Worm (Caenorhabditis elegans) whole organism, young adult: ENCODE results near the gene ZK673.6.

ENCODE experiments used
- B0336.3 ChIP-seq: fragments of 200-800 bp; sonication (Bioruptor generic); IDR thresholded peaks from 2 replicates; pipeline ENCODE4 v1.3.6; 2022; ENCODE audit warnings: missing genetic modification characterization, missing compliant biosample characterization
- D2030.7 ChIP-seq: fragments of 200-800 bp; sonication (Bioruptor generic); IDR thresholded peaks from 2 replicates; pipeline ENCODE4 v1.3.6; 2022; ENCODE audit warnings: missing genetic modification reagents, missing genetic modification characterization, missing compliant biosample characterization
- F57C9.4 ChIP-seq: sonication (generic microtip); optimal IDR thresholded peaks from 2 replicates; lab custom pipeline; 2017; ENCODE audit warnings: mild to moderate bottlenecking, missing genetic modification characterization, missing compliant biosample characterization
- K11D2.4 ChIP-seq: fragments of 200-800 bp; sonication (Bioruptor generic); IDR thresholded peaks from 2 replicates; pipeline ENCODE4 v1.3.6; 2022; ENCODE audit warnings: missing genetic modification reagents, missing genetic modification characterization, missing compliant biosample characterization
- K12H6.12 ChIP-seq: fragments of 200-800 bp; sonication (Bioruptor generic); optimal IDR thresholded peaks from 2 replicates; lab custom pipeline; 2018; ENCODE audit warnings: mild to moderate bottlenecking, missing genetic modification characterization, missing compliant biosample characterization
- T07F8.4 ChIP-seq: sonication (generic microtip); optimal IDR thresholded peaks from 2 replicates; lab custom pipeline; 2016; ENCODE audit warnings: mild to moderate bottlenecking, missing genetic modification characterization, moderate library complexity, missing compliant biosample characterization
- Y53F4B.3 ChIP-seq: fragments of 200-800 bp; sonication (Bioruptor generic); IDR thresholded peaks from 2 replicates; pipeline ENCODE4 v1.3.6; 2022; ENCODE audit warnings: missing genetic modification reagents, missing genetic modification characterization, missing compliant biosample characterization
- Y67H2A.10 ChIP-seq: fragments of 200-800 bp; sonication (Bioruptor generic); conservative IDR thresholded peaks from 2 replicates; pipeline ENCODE4 v1.3.6; 2022; ENCODE audit warnings: missing genetic modification reagents, missing genetic modification characterization, missing compliant biosample characterization
- Y79H2A.3 ChIP-seq: fragments of 200-800 bp; sonication (Bioruptor generic); conservative IDR thresholded peaks from 2 replicates; pipeline ENCODE4 v1.3.6; 2022; ENCODE audit warnings: missing genetic modification reagents, missing genetic modification characterization, missing compliant biosample characterization
- ZK185.1 ChIP-seq: sonication (generic microtip); optimal IDR thresholded peaks from 2 replicates; lab custom pipeline; 2016; ENCODE audit warnings: mild to moderate bottlenecking, missing genetic modification characterization, missing compliant biosample characterization; ENCODE audit not compliant: poor library complexity, severe bottlenecking
- akir-1 ChIP-seq: fragments of 200-800 bp; sonication (Bioruptor generic); optimal IDR thresholded peaks from 2 replicates; lab custom pipeline; 2018; ENCODE audit warnings: mild to moderate bottlenecking, missing genetic modification characterization, moderate library complexity, missing compliant biosample characterization
- ama-1 ChIP-seq, 3 experiments: fragments of 150-350 bp in 1 of 3; sonication (generic microtip) in 2 of 3; optimal IDR thresholded peaks; 2 replicates each; lab custom pipeline; 2014 to 2018; ENCODE audit warnings: missing biosample characterization in 2 of 3, missing genetic modification characterization in 2 of 3, missing genetic modification reagents in 2 of 3
- aptf-2 ChIP-seq: fragments of 200-800 bp; sonication (Bioruptor generic); conservative IDR thresholded peaks from 2 replicates; pipeline ENCODE4 v1.3.6; 2022; ENCODE audit warnings: missing genetic modification reagents, missing genetic modification characterization, missing compliant biosample characterization
- attf-5 ChIP-seq: fragments of 200-800 bp; sonication (Bioruptor generic); optimal IDR thresholded peaks from 2 replicates; lab custom pipeline; 2018; ENCODE audit warnings: mild to moderate bottlenecking, missing genetic modification characterization, missing compliant biosample characterization
- attf-6 ChIP-seq: fragments of 200-800 bp; sonication (Bioruptor generic); IDR thresholded peaks from 2 replicates; pipeline ENCODE4 v1.3.6; 2022; ENCODE audit warnings: missing genetic modification reagents, missing genetic modification characterization, missing compliant biosample characterization
- ccch-3 ChIP-seq: fragments of 200-800 bp; sonication (Bioruptor generic); optimal IDR thresholded peaks from 2 replicates; lab custom pipeline; 2018; ENCODE audit warnings: mild to moderate bottlenecking, missing genetic modification characterization, missing compliant biosample characterization
- ceh-100 ChIP-seq: fragments of 200-800 bp; sonication (Bioruptor generic); IDR thresholded peaks from 2 replicates; pipeline ENCODE4 v1.3.6; 2022; ENCODE audit warnings: missing genetic modification reagents, missing genetic modification characterization, missing compliant biosample characterization
- ceh-27 ChIP-seq: fragments of 200-800 bp; sonication (Bioruptor generic); optimal IDR thresholded peaks from 2 replicates; lab custom pipeline; 2018; ENCODE audit warnings: mild to moderate bottlenecking, missing genetic modification characterization, moderate library complexity, missing compliant biosample characterization
- dox-1 ChIP-seq: fragments of 200-800 bp; sonication (Bioruptor generic); IDR thresholded peaks from 2 replicates; pipeline ENCODE4 v1.3.6; 2022; ENCODE audit warnings: missing genetic modification reagents, missing genetic modification characterization, missing compliant biosample characterization
- dpff-1 ChIP-seq: sonication (generic microtip); optimal IDR thresholded peaks from 2 replicates; lab custom pipeline; 2017; ENCODE audit warnings: mild to moderate bottlenecking, missing genetic modification characterization, missing compliant biosample characterization
- efl-1 ChIP-seq: fragments of 150-350 bp; optimal IDR thresholded peaks from 2 replicates; lab custom pipeline; 2014; ENCODE audit warnings: missing biosample characterization, missing genetic modification reagents, missing genetic modification characterization
- egl-18 ChIP-seq: fragments of 200-800 bp; sonication (Bioruptor generic); IDR thresholded peaks from 2 replicates; pipeline ENCODE4 v1.3.6; 2022; ENCODE audit warnings: missing genetic modification reagents, missing genetic modification characterization, missing compliant biosample characterization
- ekl-4 ChIP-seq: fragments of 200-800 bp; sonication (Bioruptor generic); IDR thresholded peaks from 2 replicates; pipeline ENCODE4 v1.3.6; 2022; ENCODE audit warnings: missing genetic modification reagents, missing genetic modification characterization, missing compliant biosample characterization
- ets-4 ChIP-seq: fragments of 200-800 bp; sonication (Bioruptor generic); optimal IDR thresholded peaks from 2 replicates; lab custom pipeline; 2018; ENCODE audit warnings: mild to moderate bottlenecking, missing genetic modification characterization, missing compliant biosample characterization
- hmg-1.2 ChIP-seq: fragments of 200-800 bp; sonication (Bioruptor generic); IDR thresholded peaks from 2 replicates; pipeline ENCODE4 v1.3.6; 2022; ENCODE audit warnings: missing genetic modification reagents, missing genetic modification characterization, missing compliant biosample characterization
- hmg-20 ChIP-seq: fragments of 200-800 bp; sonication (Bioruptor generic); IDR thresholded peaks from 2 replicates; pipeline ENCODE4 v1.3.6; 2022; ENCODE audit warnings: missing genetic modification reagents, missing genetic modification characterization, missing compliant biosample characterization
- hsf-1 ChIP-seq: fragments of 200-800 bp; sonication (Bioruptor generic); IDR thresholded peaks from 2 replicates; pipeline ENCODE4 v1.3.6; 2022; ENCODE audit warnings: missing genetic modification reagents, missing genetic modification characterization, missing compliant biosample characterization
- lin-26 ChIP-seq: fragments of 200-800 bp; sonication (Bioruptor generic); IDR thresholded peaks from 2 replicates; pipeline ENCODE4 v1.3.6; 2022; ENCODE audit warnings: missing genetic modification reagents, missing genetic modification characterization, missing compliant biosample characterization
- lin-40 ChIP-seq: sonication (generic microtip); optimal IDR thresholded peaks from 2 replicates; lab custom pipeline; 2016; ENCODE audit warnings: missing genetic modification characterization, mild to moderate bottlenecking, missing compliant biosample characterization, missing genotype, missing genetic modification reagents
- lin-54 ChIP-seq: fragments of 200-800 bp; sonication (Bioruptor generic); optimal IDR thresholded peaks from 2 replicates; lab custom pipeline; 2018; ENCODE audit warnings: mild to moderate bottlenecking, missing genetic modification characterization, missing compliant biosample characterization
- mxl-1 ChIP-seq: sonication (generic microtip); optimal IDR thresholded peaks from 2 replicates; lab custom pipeline; 2016; ENCODE audit warnings: missing genetic modification characterization, missing compliant biosample characterization
- nfya-1 ChIP-seq: sonication (generic microtip); optimal IDR thresholded peaks from 2 replicates; lab custom pipeline; 2017; ENCODE audit warnings: antibody characterized with exemption, missing compliant biosample characterization, missing genetic modification characterization, borderline replicate concordance; ENCODE audit not compliant: insufficient read depth
- nfya-2 ChIP-seq: fragments of 200-800 bp; sonication (Bioruptor generic); IDR thresholded peaks from 2 replicates; pipeline ENCODE4 v1.3.6; 2022; ENCODE audit warnings: missing genetic modification reagents, missing genetic modification characterization, missing compliant biosample characterization
- rec-8 ChIP-seq, 2 experiments: sonication (generic microtip); optimal IDR thresholded peaks; 2 replicates each; lab custom pipeline; 2016; ENCODE audit warnings: mild to moderate bottlenecking in 2 of 2, missing genetic modification characterization in 2 of 2, missing genetic modification reagents in 2 of 2, missing genotype in 2 of 2, missing biosample characterization in 1 of 2, missing compliant biosample characterization in 1 of 2, moderate library complexity in 1 of 2
- repo-1 ChIP-seq: sonication (generic microtip); optimal IDR thresholded peaks from 2 replicates; lab custom pipeline; 2017; ENCODE audit warnings: mild to moderate bottlenecking, missing genetic modification characterization, missing compliant biosample characterization
- sea-2 ChIP-seq: fragments of 200-800 bp; sonication (Bioruptor generic); IDR thresholded peaks from 2 replicates; pipeline ENCODE4 v1.3.6; 2022; ENCODE audit warnings: missing genetic modification characterization, missing compliant biosample characterization
- snpc-1.1 ChIP-seq: sonication (generic microtip); optimal IDR thresholded peaks from 2 replicates; lab custom pipeline; 2017; ENCODE audit warnings: missing genetic modification characterization, mild to moderate bottlenecking, missing compliant biosample characterization, antibody characterized with exemption, moderate library complexity, missing genotype, missing genetic modification reagents; ENCODE audit not compliant: insufficient read depth
- snpc-1.3 ChIP-seq: sonication (generic microtip); optimal IDR thresholded peaks from 2 replicates; lab custom pipeline; 2017; ENCODE audit warnings: missing genetic modification characterization, mild to moderate bottlenecking, missing compliant biosample characterization, antibody characterized with exemption, moderate library complexity, missing genotype, missing genetic modification reagents; ENCODE audit not compliant: insufficient read depth
- snpc-3.4 ChIP-seq: sonication (generic microtip); optimal IDR thresholded peaks from 2 replicates; lab custom pipeline; 2017; ENCODE audit warnings: missing genetic modification characterization, mild to moderate bottlenecking, missing compliant biosample characterization, antibody characterized with exemption, moderate library complexity, missing genotype, missing genetic modification reagents
- tlf-1 ChIP-seq: fragments of 200-800 bp; sonication (Bioruptor generic); optimal IDR thresholded peaks from 2 replicates; lab custom pipeline; 2018; ENCODE audit warnings: mild to moderate bottlenecking, missing genetic modification characterization, missing compliant biosample characterization
- unc-130 ChIP-seq: sonication (generic microtip); optimal IDR thresholded peaks from 2 replicates; lab custom pipeline; 2016; ENCODE audit warnings: missing genetic modification reagents, missing genetic modification characterization, missing compliant biosample characterization
- zim-3 ChIP-seq: sonication (generic microtip); optimal IDR thresholded peaks from 2 replicates; lab custom pipeline; 2017; ENCODE audit warnings: mild to moderate bottlenecking, missing genetic modification characterization, moderate library complexity, missing compliant biosample characterization
- ztf-22 ChIP-seq: fragments of 200-800 bp; sonication (Bioruptor generic); optimal IDR thresholded peaks from 2 replicates; lab custom pipeline; 2018; ENCODE audit warnings: mild to moderate bottlenecking, missing genetic modification characterization, moderate library complexity, missing compliant biosample characterization

Gene ZK673.6

DNA sequence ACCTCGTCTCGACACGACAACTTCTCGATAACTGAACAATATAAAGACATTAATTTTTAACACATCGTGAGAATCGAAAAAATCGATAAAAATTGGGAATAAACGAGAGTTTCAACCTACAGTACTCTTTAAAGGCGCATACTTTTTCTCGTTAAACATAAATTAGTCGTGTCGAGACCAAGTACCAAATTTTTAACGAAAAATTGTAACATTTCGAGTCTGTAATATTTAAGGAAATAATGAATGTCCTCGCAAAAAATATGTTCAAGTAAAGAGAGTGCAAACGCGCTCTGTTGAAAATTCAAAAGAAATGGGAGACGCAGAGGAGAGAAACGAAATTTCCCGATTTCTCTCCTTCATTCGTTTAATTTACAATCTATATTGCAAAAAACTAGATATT is 13.8 kb downstream of the ZK673.6 start (continued):
- TF ChIP-seq snpc-3.4 (tag; lab: Kevin White, UChicago) (no peak), ccch-3 (no peak), ekl-4 (0 out of 2 replicates have a peak, but pooled peaks have one; percentile 24), egl-18 (no peak), K12H6.12 (tag; lab: Kevin White, UChicago) (no peak), snpc-1.1 (tag; lab: Kevin White, UChicago) (no peak), repo-1 (tag; lab: Kevin White, UChicago) (peak; percentile 86), Y67H2A.10 (GFP tag; lab: Robert Waterston, UW) (no peak), Y79H2A.3 (GFP tag; lab: Robert Waterston, UW) (peak; percentile 61; the same call in 1 of the 2 replicates), Y53F4B.3 (GFP tag; lab: Robert Waterston, UW) (no peak), B0336.3 (GFP tag; lab: Robert Waterston, UW) (peak; percentile 54), lin-26 (GFP tag; lab: Robert Waterston, UW) (no peak), tlf-1 (GFP tag; lab: Kevin White, UChicago) (no peak), efl-1 (no peak), lin-54 (GFP tag; lab: Kevin White, UChicago) (no peak), lin-40 (tag; lab: Kevin White, UChicago) (no peak), F57C9.4 (tag; lab: Kevin White, UChicago) (no peak), ztf-22 (no peak), attf-6 (GFP tag; lab: Robert Waterston, UW) (no peak), rec-8 (tag; optimal IDR thresholded peaks at IDR 0.05; lab: Kevin White, UChicago) (peak in 1 of 2 experiments; percentile 13), dpff-1 (tag; lab: Kevin White, UChicago) (no peak), unc-130 (GFP tag; lab: Kevin White, UChicago) (no peak), attf-5 (GFP tag; lab: Kevin White, UChicago) (peak; percentile 55), nfya-2 (GFP tag; lab: Robert Waterston, UW) (no peak), ZK185.1 (tag; lab: Kevin White, UChicago) (peak; percentile 10), T07F8.4 (tag; lab: Kevin White, UChicago) (no peak), zim-3 (tag; lab: Kevin White, UChicago) (no peak), hmg-20 (GFP tag; lab: Robert Waterston, UW) (no peak), ceh-27 (no peak), ets-4 (GFP tag; lab: Kevin White, UChicago) (no peak), nfya-1 (no peak), sea-2 (GFP tag; lab: Robert Waterston, UW) (no peak), dox-1 (GFP tag; lab: Robert Waterston, UW) (no peak), D2030.7 (GFP tag; lab: Robert Waterston, UW) (no peak), hmg-1.2 (GFP tag; lab: Robert Waterston, UW) (no peak), hsf-1 (GFP tag; lab: Robert Waterston, UW) (0 out of 2 replicates have a peak, but pooled peaks have one; percentile 26), aptf-2 (GFP tag; lab: Robert Waterston, UW) (no peak), ceh-100 (no peak), snpc-1.3 (tag; lab: Kevin White, UChicago) (no peak), K11D2.4 (GFP tag; lab: Robert Waterston, UW) (no peak; the same call in 1 of the 2 replicates), mxl-1 (tag; lab: Kevin White, UChicago) (no peak), ama-1 (optimal IDR thresholded peaks at IDR 0.05; lab: Kevin White, UChicago) (peak; percentile 57), ama-1 (GFP tag; optimal IDR thresholded peaks at IDR 0.05; lab: Kevin White, UChicago) (no peak), akir-1 (GFP tag; lab: Kevin White, UChicago) (no peak)
